Fruit fly (Drosophila melanogaster) whole organism, embryonic: ENCODE data around the gene wam.
A peak's percentile ranks its signal among the peaks of the same experiment; 100 is the strongest.

ENCODE experiments used
- ATbp ChIP-seq: fragments of 200-800 bp; sonication (Bioruptor generic); optimal IDR thresholded peaks from 2 replicates; lab custom pipeline; 2017; ENCODE audit warnings: missing biosample characterization, mild to moderate bottlenecking, missing genetic modification characterization, missing genetic modification reagents
- Asciz ChIP-seq: fragments of 200-800 bp; sonication (Bioruptor generic); optimal IDR thresholded peaks from 2 replicates; lab custom pipeline; 2017; ENCODE audit warnings: missing biosample characterization, mild to moderate bottlenecking, missing genetic modification characterization, missing genetic modification reagents
- CG10147 ChIP-seq: fragments of 200-800 bp; sonication (Bioruptor generic); optimal IDR thresholded peaks from 2 replicates; lab custom pipeline; 2019; ENCODE audit warnings: missing biosample characterization, mild to moderate bottlenecking, missing genetic modification characterization, moderate library complexity
- CG1024 ChIP-seq: fragments of 200-800 bp; sonication (Bioruptor generic); IDR thresholded peaks from 2 replicates; pipeline ENCODE4 v1.3.6; 2022; ENCODE audit warnings: missing biosample characterization, missing genetic modification characterization
- CG11560 ChIP-seq: fragments of 200-800 bp; sonication (Bioruptor generic); IDR thresholded peaks from 3 replicates; pipeline ENCODE4 v1.3.6; 2022; ENCODE audit warnings: missing biosample characterization, missing genetic modification characterization
- CG13287 ChIP-seq: fragments of 200-800 bp; sonication (Bioruptor generic); IDR thresholded peaks from 2 replicates; pipeline ENCODE4 v1.3.6; 2022; ENCODE audit warnings: missing biosample characterization, missing genetic modification characterization; ENCODE audit not compliant: partially characterized antibody
- CG13624 ChIP-seq: fragments of 200-800 bp; sonication (Bioruptor generic); optimal IDR thresholded peaks from 2 replicates; lab custom pipeline; 2016; ENCODE audit warnings: missing biosample characterization, missing genetic modification characterization
- CG15269 ChIP-seq: fragments of 200-800 bp; sonication (Bioruptor generic); optimal IDR thresholded peaks from 2 replicates; lab custom pipeline; 2018; ENCODE audit warnings: missing biosample characterization, mild to moderate bottlenecking, missing genetic modification characterization, moderate library complexity
- CG17328 ChIP-seq: fragments of 200-800 bp; sonication (Bioruptor generic); IDR thresholded peaks from 2 replicates; pipeline ENCODE4 v1.3.6; 2022; ENCODE audit warnings: missing biosample characterization, missing genetic modification characterization
- CG17802 ChIP-seq: fragments of 200-800 bp; sonication (Bioruptor generic); optimal IDR thresholded peaks from 2 replicates; lab custom pipeline; 2018; ENCODE audit warnings: missing biosample characterization, mild to moderate bottlenecking, missing genetic modification characterization, moderate library complexity
- CG17829 ChIP-seq: fragments of 200-800 bp; optimal IDR thresholded peaks from 2 replicates; lab custom pipeline; 2019; ENCODE audit warnings: missing biosample characterization, mild to moderate bottlenecking, missing genetic modification characterization, moderate library complexity
- CG18262 ChIP-seq: fragments of 200-800 bp; optimal IDR thresholded peaks from 3 replicates; lab custom pipeline; 2019; ENCODE audit warnings: missing biosample characterization, mild to moderate bottlenecking, missing genetic modification characterization, moderate library complexity
- CG18599 ChIP-seq: fragments of 200-800 bp; sonication (Bioruptor generic); optimal IDR thresholded peaks from 3 replicates; lab custom pipeline; 2017; ENCODE audit warnings: missing biosample characterization, missing genetic modification characterization, mild to moderate bottlenecking, moderate library complexity, missing genetic modification reagents
- CG18764 ChIP-seq: fragments of 200-800 bp; sonication (Bioruptor generic); optimal IDR thresholded peaks from 3 replicates; lab custom pipeline; 2016; ENCODE audit warnings: missing biosample characterization, missing genetic modification characterization
- CG30403 ChIP-seq: fragments of 200-800 bp; sonication (Bioruptor generic); optimal IDR thresholded peaks from 3 replicates; lab custom pipeline; 2016; ENCODE audit warnings: missing biosample characterization, missing genetic modification characterization
- CG3838 ChIP-seq: fragments of 200-800 bp; sonication (Bioruptor generic); optimal IDR thresholded peaks from 3 replicates; lab custom pipeline; 2016; ENCODE audit warnings: missing biosample characterization, missing genetic modification characterization
- CG6175 ChIP-seq: fragments of 200-800 bp; sonication (Bioruptor generic); IDR thresholded peaks from 3 replicates; pipeline ENCODE4 v1.3.6; 2022; ENCODE audit warnings: missing biosample characterization, missing genetic modification characterization
- CG9727 ChIP-seq: fragments of 200-800 bp; sonication (Bioruptor generic); optimal IDR thresholded peaks from 3 replicates; lab custom pipeline; 2017; ENCODE audit warnings: missing biosample characterization, mild to moderate bottlenecking, missing genetic modification characterization
- Camta ChIP-seq: fragments of 200-800 bp; sonication (Bioruptor generic); optimal IDR thresholded peaks from 2 replicates; lab custom pipeline; 2016; ENCODE audit warnings: missing biosample characterization, missing genetic modification characterization
- E2f2 ChIP-seq: fragments of 200-800 bp; sonication (Bioruptor generic); IDR thresholded peaks from 2 replicates; pipeline ENCODE4 v1.3.6; 2022; ENCODE audit warnings: missing biosample characterization, missing genetic modification characterization
- Eip74EF ChIP-seq, 2 experiments: fragments of 200-800 bp in 1 of 2; fragments of >200 bp in 1 of 2; sonication (Bioruptor generic) in 1 of 2; optimal IDR thresholded peaks; 2 replicates each; lab custom pipeline; 2017 to 2019; ENCODE audit warnings: missing biosample characterization in 2 of 2, missing genetic modification characterization in 2 of 2, mild to moderate bottlenecking in 1 of 2, moderate library complexity in 1 of 2
- Fer2 ChIP-seq: fragments of 200-800 bp; sonication (Bioruptor generic); optimal IDR thresholded peaks from 2 replicates; lab custom pipeline; 2018; ENCODE audit warnings: missing biosample characterization, mild to moderate bottlenecking, missing genetic modification characterization, moderate library complexity
- Fer3 ChIP-seq: fragments of 200-800 bp; sonication (Bioruptor generic); optimal IDR thresholded peaks from 2 replicates; lab custom pipeline; 2018; ENCODE audit warnings: missing biosample characterization, mild to moderate bottlenecking, missing genetic modification characterization, moderate library complexity
- HLH54F ChIP-seq: fragments of 200-800 bp; sonication (Bioruptor generic); optimal IDR thresholded peaks from 3 replicates; lab custom pipeline; 2016; ENCODE audit warnings: missing biosample characterization, missing genetic modification characterization
- HLHmδ ChIP-seq: fragments of 200-800 bp; sonication (Bioruptor generic); optimal IDR thresholded peaks from 2 replicates; lab custom pipeline; 2018; ENCODE audit warnings: missing biosample characterization, mild to moderate bottlenecking, missing genetic modification characterization, moderate library complexity
- Hmx ChIP-seq: fragments of 200-800 bp; sonication (Bioruptor generic); optimal IDR thresholded peaks from 2 replicates; lab custom pipeline; 2016; ENCODE audit warnings: missing biosample characterization, missing genetic modification characterization
- NC2α ChIP-seq: fragments of 200-800 bp; sonication (Bioruptor generic); optimal IDR thresholded peaks from 2 replicates; lab custom pipeline; 2016; ENCODE audit warnings: missing biosample characterization, missing genetic modification characterization
- NK7.1 ChIP-seq: fragments of 200-800 bp; sonication (Bioruptor generic); optimal IDR thresholded peaks from 3 replicates; lab custom pipeline; 2016; ENCODE audit warnings: missing biosample characterization, missing genetic modification characterization
- Nf-YC ChIP-seq: fragments of 200-800 bp; optimal IDR thresholded peaks from 3 replicates; lab custom pipeline; 2019; ENCODE audit warnings: missing biosample characterization, mild to moderate bottlenecking, missing genetic modification characterization, moderate library complexity
- Ssrp ChIP-seq: fragments of 200-800 bp; sonication (Bioruptor generic); optimal IDR thresholded peaks from 2 replicates; lab custom pipeline; 2018; ENCODE audit warnings: missing biosample characterization, mild to moderate bottlenecking, missing genetic modification characterization, moderate library complexity
- Xbp1 ChIP-seq: fragments of 200-800 bp; sonication (Bioruptor generic); optimal IDR thresholded peaks from 3 replicates; lab custom pipeline; 2016; ENCODE audit warnings: missing biosample characterization, mild to moderate bottlenecking, missing genetic modification characterization
- abd-A ChIP-seq: fragments of 200-800 bp; sonication (Bioruptor generic); optimal IDR thresholded peaks from 3 replicates; lab custom pipeline; 2019; ENCODE audit warnings: missing biosample characterization, mild to moderate bottlenecking, missing genetic modification characterization, moderate library complexity
- cas ChIP-seq: fragments of 200-800 bp; sonication (Bioruptor generic); IDR thresholded peaks from 2 replicates; pipeline ENCODE4 v1.3.6; 2022; ENCODE audit warnings: missing biosample characterization, missing genetic modification characterization
- crol ChIP-seq: fragments of 200-800 bp; sonication (Bioruptor generic); IDR thresholded peaks from 2 replicates; pipeline ENCODE4 v1.3.6; 2022; ENCODE audit warnings: missing biosample characterization, missing genetic modification characterization
- danr ChIP-seq: fragments of 200-800 bp; sonication (Bioruptor generic); IDR thresholded peaks from 2 replicates; pipeline ENCODE4 v1.3.6; 2022; ENCODE audit warnings: missing biosample characterization, missing genetic modification characterization
- fd3F ChIP-seq: fragments of 200-800 bp; sonication (Bioruptor generic); optimal IDR thresholded peaks from 2 replicates; lab custom pipeline; 2018; ENCODE audit warnings: missing biosample characterization, mild to moderate bottlenecking, missing genetic modification characterization, moderate library complexity
- fu2 ChIP-seq: fragments of 200-800 bp; sonication (Bioruptor generic); optimal IDR thresholded peaks from 2 replicates; lab custom pipeline; 2016; ENCODE audit warnings: missing biosample characterization, missing genetic modification characterization
- grn ChIP-seq: fragments of 200-800 bp; sonication (Bioruptor generic); optimal IDR thresholded peaks from 3 replicates; lab custom pipeline; 2017; ENCODE audit warnings: missing biosample characterization, missing genetic modification characterization
- hbn ChIP-seq: fragments of 200-800 bp; sonication (Bioruptor generic); IDR thresholded peaks from 2 replicates; pipeline ENCODE4 v1.3.6; 2022; ENCODE audit warnings: missing biosample characterization, missing genetic modification characterization; ENCODE audit not compliant: partially characterized antibody
- hth ChIP-seq: fragments of >200 bp; optimal IDR thresholded peaks from 2 replicates; lab custom pipeline; 2017; ENCODE audit warnings: inconsistent platforms
- lilli ChIP-seq: fragments of 200-800 bp; sonication (Bioruptor generic); optimal IDR thresholded peaks from 3 replicates; lab custom pipeline; 2016; ENCODE audit warnings: missing biosample characterization, missing genetic modification characterization
- nmo ChIP-seq: fragments of 200-800 bp; sonication (Bioruptor generic); optimal IDR thresholded peaks from 2 replicates; lab custom pipeline; 2018; ENCODE audit warnings: missing biosample characterization, mild to moderate bottlenecking, missing genetic modification characterization, moderate library complexity
- p53 ChIP-seq: fragments of 200-800 bp; sonication (Bioruptor generic); optimal IDR thresholded peaks from 2 replicates; lab custom pipeline; 2016; ENCODE audit warnings: missing biosample characterization, missing genetic modification characterization
- slp2 ChIP-seq: fragments of 200-800 bp; sonication (Bioruptor generic); optimal IDR thresholded peaks from 2 replicates; lab custom pipeline; 2016; ENCODE audit warnings: missing biosample characterization, missing genetic modification characterization

Gene wam

DNA sequence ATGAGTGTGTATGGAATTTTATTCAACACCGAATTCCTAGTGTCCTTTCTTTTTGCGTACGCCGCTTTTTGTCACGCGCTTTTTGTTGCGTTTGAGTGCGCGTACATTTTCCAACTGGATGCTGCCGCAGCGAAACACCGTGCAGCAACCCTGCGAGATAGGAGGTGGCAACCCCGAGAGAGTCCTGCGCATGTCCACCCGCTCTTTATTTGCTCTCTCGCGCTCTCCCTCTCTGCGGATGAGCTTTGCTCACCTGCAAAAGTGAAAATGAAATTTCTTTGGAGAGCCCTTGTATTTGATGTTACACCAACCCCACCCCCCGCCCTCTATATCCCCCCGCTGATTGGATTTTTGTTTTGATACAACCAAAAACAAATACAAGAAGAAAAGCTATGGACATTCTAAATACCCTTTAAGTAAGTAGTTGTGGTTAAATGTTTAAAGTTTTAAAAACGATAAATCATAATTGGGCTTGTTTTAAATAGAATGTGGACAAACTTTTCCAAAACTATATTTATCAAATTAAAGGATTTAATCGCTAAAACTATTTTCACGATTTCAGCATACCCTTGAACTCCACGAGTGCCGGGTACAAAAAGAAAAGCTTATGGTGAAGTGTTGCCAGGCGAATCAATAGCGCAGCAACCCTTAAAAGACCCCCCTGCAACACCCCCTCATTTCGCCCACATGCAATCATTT, 47.8 kb downstream of the wam start (continued):
- TF ChIP-seq CG15269 (tag; lab: Kevin White, UChicago) (peak; percentile 62), Fer2 (tag; lab: Kevin White, UChicago) (peak; percentile 30), fd3F (GFP tag; lab: Kevin White, UChicago) (peak; percentile 39), slp2 (GFP tag; lab: Kevin White, UChicago) (peak; percentile 45), abd-A (peak; percentile 56), CG17829 (tag; lab: Kevin White, UChicago) (peak; percentile 68), CG18764 (GFP tag; lab: Kevin White, UChicago) (no peak), hth (lab: Kevin White, UChicago) (no peak), E2f2 (GFP tag; lab: Robert Waterston, UW) (peak; percentile 53; the same call in 1 of the 2 replicates), Eip74EF (GFP tag; optimal IDR thresholded peaks at IDR 0.05; lab: Kevin White, UChicago) (peak in 1 of 2 experiments; percentile 70), CG30403 (GFP tag; lab: Kevin White, UChicago) (peak; percentile 65), CG10147 (GFP tag; lab: Kevin White, UChicago) (peak; percentile 78), CG18599 (peak; percentile 93), Hmx (GFP tag; lab: Kevin White, UChicago) (peak; percentile 10), CG6175 (GFP tag; lab: Robert Waterston, UW) (no peak), cas (GFP tag; lab: Robert Waterston, UW) (no peak), HLHmδ (GFP tag; lab: Kevin White, UChicago) (no peak), NC2α (GFP tag; lab: Kevin White, UChicago) (no peak), lilli (peak; percentile 65), NK7.1 (no peak), nmo (GFP tag; lab: Kevin White, UChicago) (peak; percentile 81), Fer3 (tag; lab: Kevin White, UChicago) (peak; percentile 83), CG9727 (peak; percentile 69), HLH54F (GFP tag; lab: Kevin White, UChicago) (peak; percentile 27), CG13624 (GFP tag; lab: Kevin White, UChicago) (peak; percentile 63), grn (GFP tag; lab: Kevin White, UChicago) (no peak), CG3838 (no peak), ATbp (GFP tag; lab: Kevin White, UChicago) (peak; percentile 70), CG18262 (tag; lab: Kevin White, UChicago) (peak; percentile 78), CG17802 (tag; lab: Kevin White, UChicago) (no peak), danr (GFP tag; lab: Robert Waterston, UW) (peak; percentile 41; the same call in 1 of the 2 replicates), CG11560 (tag; lab: Robert Waterston, UW) (0 out of 3 replicates have a peak, but pooled peaks have one; percentile 43), p53 (GFP tag; lab: Kevin White, UChicago) (no peak), Nf-YC (tag; lab: Kevin White, UChicago) (no peak), Asciz (GFP tag; lab: Kevin White, UChicago) (peak; percentile 72), hbn (GFP tag; lab: Robert Waterston, UW) (no peak), Ssrp (tag; lab: Kevin White, UChicago) (peak; percentile 24), CG13287 (GFP tag; lab: Robert Waterston, UW) (no peak), fu2 (GFP tag; lab: Kevin White, UChicago) (no peak), CG17328 (GFP tag; lab: Robert Waterston, UW) (peak; percentile 64; the same call in 1 of the 2 replicates), Xbp1 (peak; percentile 57), Camta (peak; percentile 27), CG1024 (no peak), crol (GFP tag; lab: Robert Waterston, UW) (no peak)
